Worm (Caenorhabditis elegans): Measurements from ENCODE around the gene F16H6.9.

Gene F16H6.9

ce11 chrV:18179663-18180062 lies 37.2 kb upstream of the F16H6.9 start, which contains the start of gene C31G12.1:
TSS of gene C31G12.1 (plus strand) at chrV:18179963.
- no peak for TF ChIP-seq ceh-44 (GFP tag; IDR thresholded peaks at IDR 0.05)
- no peak for TF ChIP-seq Y48G9A.11 (GFP tag; IDR thresholded peaks at IDR 0.05)
- TF ChIP-seq pqm-1 (tag; optimal IDR thresholded peaks at IDR 0.05) = no peak
- TF ChIP-seq ama-1 (optimal IDR thresholded peaks at IDR 0.05) = no peak
- no peak for TF ChIP-seq hlh-30 (tag; optimal IDR thresholded peaks at IDR 0.05; ENCODE audit: insufficient read depth)
- no peak for TF ChIP-seq rbr-2 (tag; optimal IDR thresholded peaks at IDR 0.05)
- no peak for TF ChIP-seq ceh-28 (tag; optimal IDR thresholded peaks at IDR 0.05)
- no peak for TF ChIP-seq nhr-237 (tag; optimal IDR thresholded peaks at IDR 0.05)
- TF ChIP-seq sdz-12 (GFP tag; optimal IDR thresholded peaks at IDR 0.05) = no peak

ce11 chrV:18184910-18185309 lies 32.0 kb upstream of the F16H6.9 start, which contains the start of gene C31G12.3:
TSS of gene C31G12.3 (plus strand) at chrV:18185210.
- TF ChIP-seq mxl-3 (GFP tag; optimal IDR thresholded peaks at IDR 0.05) = no peak
- no peak for TF ChIP-seq tag-97 (GFP tag; IDR thresholded peaks at IDR 0.05)
- TF ChIP-seq zfp-2 (tag; optimal IDR thresholded peaks at IDR 0.05) = no peak
- TF ChIP-seq ceh-32 (tag; optimal IDR thresholded peaks at IDR 0.05; ENCODE audit: poor library complexity) = no peak
- no peak for TF ChIP-seq arid-1 (GFP tag; conservative IDR thresholded peaks at IDR 0.05)
- TF ChIP-seq unc-62 (GFP tag; optimal IDR thresholded peaks at IDR 0.05 in 1 of 2) = no peak
- TF ChIP-seq unc-62 (tag; optimal IDR thresholded peaks at IDR 0.05) = no peak
- TF ChIP-seq F10B5.3 (tag; optimal IDR thresholded peaks at IDR 0.05) = no peak
- no peak for TF ChIP-seq ceh-28 (tag; optimal IDR thresholded peaks at IDR 0.05)
- no peak for TF ChIP-seq ZK337.2 (GFP tag; IDR thresholded peaks at IDR 0.05)
- no peak for TF ChIP-seq sdz-12 (GFP tag; optimal IDR thresholded peaks at IDR 0.05)
- no peak for TF ChIP-seq lin-39 (tag; optimal IDR thresholded peaks at IDR 0.05)
- no peak for TF ChIP-seq lin-15B (tag; optimal IDR thresholded peaks at IDR 0.05)
- TF ChIP-seq lin-13 (GFP tag; optimal IDR thresholded peaks at IDR 0.05) = no peak
- TF ChIP-seq ces-1 (GFP tag; optimal IDR thresholded peaks at IDR 0.05) = no peak
- no peak for TF ChIP-seq ztf-11 (tag; optimal IDR thresholded peaks at IDR 0.05)
- no peak for TF ChIP-seq hlh-11 (tag; optimal IDR thresholded peaks at IDR 0.05)
- TF ChIP-seq ceh-44 (GFP tag; IDR thresholded peaks at IDR 0.05) = no peak
- no peak for TF ChIP-seq R02D3.7 (tag; optimal IDR thresholded peaks at IDR 0.05)

- TF ChIP-seq pqm-1 (tag; optimal IDR thresholded peaks at IDR 0.05) (no peak), aha-1 (tag) (peak; percentile 84)
Measured at ce11 chrV:18188328-18188727, 28.6 kb upstream of the F16H6.9 start, which contains the start of gene clec-245. TSS of gene clec-245 (minus strand) at chrV:18188428.

ce11 chrV:18189181-18189580 lies 27.7 kb upstream of the F16H6.9 start, which contains the start of gene clec-246:
TSS of gene clec-246 (plus strand) at chrV:18189481.
- TF ChIP-seq rbr-2 (tag; optimal IDR thresholded peaks at IDR 0.05) = no peak
- TF ChIP-seq mxl-2 (GFP tag; conservative IDR thresholded peaks at IDR 0.05) = no peak
- no peak for TF ChIP-seq ama-1 (optimal IDR thresholded peaks at IDR 0.05)
- no peak for TF ChIP-seq zip-2 (tag; optimal IDR thresholded peaks at IDR 0.05)
- TF ChIP-seq hlh-11 (tag; optimal IDR thresholded peaks at IDR 0.05) = no peak
- TF ChIP-seq lin-39 (tag; optimal IDR thresholded peaks at IDR 0.05) = no peak
- no peak for TF ChIP-seq pha-4 (GFP tag; IDR thresholded peaks at IDR 0.05)
- no peak for TF ChIP-seq pha-4 (tag; optimal IDR thresholded peaks at IDR 0.05)
- no peak for TF ChIP-seq dmd-6 (GFP tag; IDR thresholded peaks at IDR 0.05)
- no peak for TF ChIP-seq lsy-2 (tag; optimal IDR thresholded peaks at IDR 0.05)
- no peak for TF ChIP-seq lin-1 (GFP tag; IDR thresholded peaks at IDR 0.05)
- no peak for TF ChIP-seq ZK337.2 (GFP tag; IDR thresholded peaks at IDR 0.05)
- no peak for TF ChIP-seq zip-11 (GFP tag; IDR thresholded peaks at IDR 0.05)
- no peak for TF ChIP-seq dmd-9 (GFP tag; IDR thresholded peaks at IDR 0.05)

ce11 chrV:18191128-18191527 lies 25.8 kb upstream of the F16H6.9 start, which contains the start of gene clec-42:
TSS of gene clec-42 (plus strand) at chrV:18191412.
- TF ChIP-seq spr-3 (GFP tag; optimal IDR thresholded peaks at IDR 0.05) (no peak), ceh-44 (GFP tag; IDR thresholded peaks at IDR 0.05) (no peak), nhr-76 (tag; optimal IDR thresholded peaks at IDR 0.05) (no peak), F37D6.2 (tag; optimal IDR thresholded peaks at IDR 0.05) (no peak), D1046.2 (GFP tag; IDR thresholded peaks at IDR 0.05) (no peak), snpc-4 (tag; optimal IDR thresholded peaks at IDR 0.05) (no peak), duxl-1 (tag; optimal IDR thresholded peaks at IDR 0.05; ENCODE audit: poor library complexity) (no peak), lin-1 (GFP tag; IDR thresholded peaks at IDR 0.05) (no peak), pqm-1 (tag; optimal IDR thresholded peaks at IDR 0.05) (peak; percentile 35), saeg-2 (GFP tag; IDR thresholded peaks at IDR 0.05) (no peak), nhr-11 (tag; optimal IDR thresholded peaks at IDR 0.05) (no peak), egl-43 (GFP tag; IDR thresholded peaks at IDR 0.05) (no peak), nhr-28 (tag; optimal IDR thresholded peaks at IDR 0.05) (peak; percentile 38), zfp-3 (GFP tag; conservative IDR thresholded peaks at IDR 0.05) (no peak), mep-1 (tag; optimal IDR thresholded peaks at IDR 0.05) (no peak)
